Worm (Caenorhabditis elegans) whole organism, mixed stage, embryonic: ENCODE results near the gene F26F2.10.

Experiments
- blmp-1 ChIP-seq: fragments of 150-350 bp; optimal IDR thresholded peaks from 2 replicates; lab custom pipeline; 2014; ENCODE audit warnings: missing biosample characterization, missing genetic modification characterization
- cnd-1 ChIP-seq: fragments of 200-800 bp; sonication (Bioruptor generic); optimal IDR thresholded peaks from 2 replicates; lab custom pipeline; 2018; ENCODE audit warnings: mild to moderate bottlenecking, missing genetic modification characterization, missing compliant biosample characterization

ce11 chrV:20600704-20601103 is 6.1 kb upstream of the F26F2.10 start:
- TF ChIP-seq cnd-1 (no peak), blmp-1 (tag; lab: Kevin White, UChicago) (no peak)
